Fruit fly (Drosophila melanogaster): Measurements from ENCODE around the gene TM9SF4.

The TM9SF4 gene

dm6 chr2L:13783264-13784154 lies 36.8 kb downstream of the TM9SF4 start, which contains the start of gene Eato (continued):
- TF ChIP-seq CG1233 (GFP tag; optimal IDR thresholded peaks at IDR 0.05) (no peak), CG9437 (GFP tag; optimal IDR thresholded peaks at IDR 0.05) (peak; percentile 17), Sry-δ (GFP tag; optimal IDR thresholded peaks at IDR 0.05) (peak; percentile 47), HLHmδ (GFP tag; optimal IDR thresholded peaks at IDR 0.05) (no peak), CG3407 (GFP tag; optimal IDR thresholded peaks at IDR 0.05) (no peak), Max (GFP tag; optimal IDR thresholded peaks at IDR 0.05) (no peak), CG2889 (GFP tag; IDR thresholded peaks at IDR 0.05) (no peak), Sox100B (GFP tag; optimal IDR thresholded peaks at IDR 0.05) (no peak), croc (GFP tag; conservative IDR thresholded peaks at IDR 0.05) (no peak), CG14965 (GFP tag; optimal IDR thresholded peaks at IDR 0.05; ENCODE audit: borderline replicate concordance) (no peak), CG15269 (tag; optimal IDR thresholded peaks at IDR 0.05) (no peak), repo (GFP tag; optimal IDR thresholded peaks at IDR 0.05) (no peak), CG2712 (tag; optimal IDR thresholded peaks at IDR 0.05) (peak; percentile 27), CG18619 (GFP tag; optimal IDR thresholded peaks at IDR 0.05) (no peak), hbn (GFP tag; IDR thresholded peaks at IDR 0.05; ENCODE audit: partially characterized antibody) (peak; percentile 38; the same call in 1 of the 2 replicates), CG13296 (GFP tag; optimal IDR thresholded peaks at IDR 0.05) (no peak), CG12744 (GFP tag; optimal IDR thresholded peaks at IDR 0.05) (no peak), CG11695 (GFP tag; IDR thresholded peaks at IDR 0.05) (no peak), ham (GFP tag; IDR thresholded peaks at IDR 0.05) (no peak), CG14014 (GFP tag; IDR thresholded peaks at IDR 0.05) (no peak), Lim3 (GFP tag; IDR thresholded peaks at IDR 0.05) (no peak), NK7.1 (GFP tag; optimal IDR thresholded peaks at IDR 0.05) (no peak), mam (GFP tag; optimal IDR thresholded peaks at IDR 0.05) (peak; percentile 22), dmrt99B (tag; optimal IDR thresholded peaks at IDR 0.05) (no peak), Sox102F (GFP tag; optimal IDR thresholded peaks at IDR 0.05) (no peak), NC2α (GFP tag; optimal IDR thresholded peaks at IDR 0.05) (no peak), vfl (GFP tag; optimal IDR thresholded peaks at IDR 0.05) (no peak), seq (GFP tag; IDR thresholded peaks at IDR 0.05) (no peak), Elba2 (GFP tag; optimal IDR thresholded peaks at IDR 0.05) (no peak), org-1 (GFP tag; optimal IDR thresholded peaks at IDR 0.05) (no peak), CG42726 (GFP tag; IDR thresholded peaks at IDR 0.05; ENCODE audit: partially characterized antibody) (no peak), bigmax (GFP tag; optimal IDR thresholded peaks at IDR 0.05) (no peak), sc (optimal IDR thresholded peaks at IDR 0.05) (no peak), sc (GFP tag; optimal IDR thresholded peaks at IDR 0.05) (no peak), CG11696 (GFP tag; IDR thresholded peaks at IDR 0.05) (no peak), CG8478 (optimal IDR thresholded peaks at IDR 0.05) (no peak), Dp (GFP tag; optimal IDR thresholded peaks at IDR 0.05) (no peak), CG6654 (GFP tag; optimal IDR thresholded peaks at IDR 0.05) (no peak), lola (GFP tag; optimal IDR thresholded peaks at IDR 0.05) (no peak), CG43689 (GFP tag; IDR thresholded peaks at IDR 0.05) (no peak), ttk (GFP tag; IDR thresholded peaks at IDR 0.05) (no peak; the same call in 1 of the 2 replicates), CG16779 (GFP tag; IDR thresholded peaks at IDR 0.05) (no peak), CG7556 (GFP tag; optimal IDR thresholded peaks at IDR 0.05) (no peak), CG10959 (GFP tag; IDR thresholded peaks at IDR 0.05) (no peak), prd (optimal IDR thresholded peaks at IDR 0.05) (no peak), prd (GFP tag; IDR thresholded peaks at IDR 0.05) (no peak), CG18599 (GFP tag; optimal IDR thresholded peaks at IDR 0.05) (no peak), pita (GFP tag; optimal IDR thresholded peaks at IDR 0.05) (no peak), Lpt (GFP tag; optimal IDR thresholded peaks at IDR 0.05) (no peak), cad (GFP tag; optimal IDR thresholded peaks at IDR 0.05) (no peak), zfh2 (GFP tag; optimal IDR thresholded peaks at IDR 0.05) (peak; percentile 24)
